Fruit fly (Drosophila melanogaster) whole organism, embryonic: ENCODE measurements around the gene Helz.
A peak's percentile ranks its signal among the peaks of the same experiment; 100 is the strongest.

Experiments used
- Antp ChIP-seq: fragments of 200-800 bp; sonication (Bioruptor generic); optimal IDR thresholded peaks from 3 replicates; lab custom pipeline; 2016; ENCODE audit warnings: missing biosample characterization, missing genetic modification characterization
- Bdp1 ChIP-seq: fragments of 200-800 bp; sonication (Bioruptor generic); optimal IDR thresholded peaks from 3 replicates; lab custom pipeline; 2016; ENCODE audit warnings: missing biosample characterization, missing genetic modification characterization
- CG10431 ChIP-seq: fragments of 200-800 bp; sonication (Bioruptor generic); optimal IDR thresholded peaks from 3 replicates; lab custom pipeline; 2018; ENCODE audit warnings: missing biosample characterization, mild to moderate bottlenecking, missing genetic modification characterization
- CG11398 ChIP-seq: fragments of 200-800 bp; sonication (Bioruptor generic); optimal IDR thresholded peaks from 2 replicates; lab custom pipeline; 2016; ENCODE audit warnings: missing biosample characterization, missing genetic modification characterization
- CG11456 ChIP-seq: fragments of 200-800 bp; sonication (Bioruptor generic); IDR thresholded peaks from 3 replicates; pipeline ENCODE4 v1.3.6; 2022; ENCODE audit warnings: missing biosample characterization, missing genetic modification characterization
- CG12071 ChIP-seq: fragments of 200-800 bp; sonication (Bioruptor generic); optimal IDR thresholded peaks from 3 replicates; lab custom pipeline; 2018; ENCODE audit warnings: missing biosample characterization, mild to moderate bottlenecking, missing genetic modification characterization
- CG12155 ChIP-seq: fragments of 200-800 bp; sonication (Bioruptor generic); optimal IDR thresholded peaks from 3 replicates; lab custom pipeline; 2016; ENCODE audit warnings: missing biosample characterization, missing genetic modification characterization
- CG12769 ChIP-seq: fragments of 200-800 bp; sonication (Bioruptor generic); optimal IDR thresholded peaks from 2 replicates; lab custom pipeline; 2019; ENCODE audit warnings: missing biosample characterization, mild to moderate bottlenecking, missing genetic modification characterization, moderate library complexity
- CG14667 ChIP-seq: fragments of 200-800 bp; sonication (Bioruptor generic); IDR thresholded peaks from 2 replicates; pipeline ENCODE4 v1.3.6; 2022; ENCODE audit warnings: missing biosample characterization, missing genetic modification characterization
- CG15073 ChIP-seq: fragments of 200-800 bp; sonication (Bioruptor generic); optimal IDR thresholded peaks from 2 replicates; lab custom pipeline; 2016; ENCODE audit warnings: missing biosample characterization, missing genetic modification characterization
- CG15269 ChIP-seq: fragments of 200-800 bp; sonication (Bioruptor generic); optimal IDR thresholded peaks from 2 replicates; lab custom pipeline; 2018; ENCODE audit warnings: missing biosample characterization, mild to moderate bottlenecking, missing genetic modification characterization, moderate library complexity
- CG1647 ChIP-seq: fragments of 200-800 bp; sonication (Bioruptor generic); optimal IDR thresholded peaks from 3 replicates; lab custom pipeline; 2016; ENCODE audit warnings: missing biosample characterization, missing genetic modification characterization
- CG18476 ChIP-seq: fragments of 200-800 bp; sonication (Bioruptor generic); optimal IDR thresholded peaks from 2 replicates; lab custom pipeline; 2016; ENCODE audit warnings: missing biosample characterization, mild to moderate bottlenecking, missing genetic modification characterization
- CG18599 ChIP-seq: fragments of 200-800 bp; sonication (Bioruptor generic); optimal IDR thresholded peaks from 3 replicates; lab custom pipeline; 2017; ENCODE audit warnings: missing biosample characterization, missing genetic modification characterization, mild to moderate bottlenecking, moderate library complexity, missing genetic modification reagents
- CG18619 ChIP-seq: fragments of 200-800 bp; sonication (Bioruptor generic); optimal IDR thresholded peaks from 3 replicates; lab custom pipeline; 2017; ENCODE audit warnings: missing biosample characterization, mild to moderate bottlenecking, missing genetic modification characterization
- CG2678 ChIP-seq: fragments of 200-800 bp; sonication (Bioruptor generic); optimal IDR thresholded peaks from 3 replicates; lab custom pipeline; 2019; ENCODE audit warnings: missing biosample characterization, mild to moderate bottlenecking, missing genetic modification characterization, moderate library complexity
- CG30020 ChIP-seq: fragments of 200-800 bp; optimal IDR thresholded peaks from 2 replicates; lab custom pipeline; 2019; ENCODE audit warnings: missing biosample characterization, mild to moderate bottlenecking, missing genetic modification characterization, moderate library complexity
- CG33213 ChIP-seq: fragments of 200-800 bp; sonication (Bioruptor generic); optimal IDR thresholded peaks from 3 replicates; lab custom pipeline; 2016; ENCODE audit warnings: missing biosample characterization, missing genetic modification characterization
- CG6689 ChIP-seq: fragments of 200-800 bp; sonication (Bioruptor generic); IDR thresholded peaks from 2 replicates; pipeline ENCODE4 v1.3.6; 2022; ENCODE audit warnings: missing biosample characterization, missing genetic modification characterization
- CG6765 ChIP-seq: fragments of 200-800 bp; sonication (Bioruptor generic); optimal IDR thresholded peaks from 3 replicates; lab custom pipeline; 2017; ENCODE audit warnings: missing biosample characterization, mild to moderate bottlenecking, missing genetic modification characterization
- CTCF ChIP-seq: fragments of 200-800 bp; sonication (Bioruptor generic); optimal IDR thresholded peaks from 2 replicates; lab custom pipeline; 2017; ENCODE audit warnings: missing biosample characterization, mild to moderate bottlenecking, missing genetic modification characterization, moderate library complexity
- CkIIα-i1 ChIP-seq: fragments of 200-800 bp; sonication (Bioruptor generic); IDR thresholded peaks from 2 replicates; pipeline ENCODE4 v1.3.6; 2022; ENCODE audit warnings: missing biosample characterization, missing genetic modification characterization
- CrebB ChIP-seq: fragments of 200-800 bp; sonication (Bioruptor generic); optimal IDR thresholded peaks from 3 replicates; lab custom pipeline; 2018; ENCODE audit warnings: missing biosample characterization, mild to moderate bottlenecking, missing genetic modification characterization
- Dek ChIP-seq: fragments of 200-800 bp; sonication (Bioruptor generic); optimal IDR thresholded peaks from 3 replicates; lab custom pipeline; 2019; ENCODE audit warnings: missing biosample characterization, mild to moderate bottlenecking, missing genetic modification characterization, moderate library complexity
- Fer1 ChIP-seq: fragments of 200-800 bp; sonication (Bioruptor generic); optimal IDR thresholded peaks from 2 replicates; lab custom pipeline; 2017; ENCODE audit warnings: missing biosample characterization, mild to moderate bottlenecking, missing genetic modification characterization
- HmgD ChIP-seq: fragments of 200-800 bp; sonication (Bioruptor generic); optimal IDR thresholded peaks from 3 replicates; lab custom pipeline; 2016; ENCODE audit warnings: missing biosample characterization, missing genetic modification characterization
- Hr39 ChIP-seq: fragments of >200 bp; optimal IDR thresholded peaks from 2 replicates; lab custom pipeline; 2017
- Hr78 ChIP-seq, 2 experiments: fragments of 200-800 bp in 1 of 2; fragments of >200 bp in 1 of 2; sonication (Bioruptor generic) in 1 of 2; optimal IDR thresholded peaks; 2 replicates each; lab custom pipeline; 2017 to 2019; ENCODE audit warnings: missing biosample characterization in 2 of 2, missing genetic modification characterization in 2 of 2, mild to moderate bottlenecking in 1 of 2, moderate library complexity in 1 of 2
- Lpt ChIP-seq: fragments of >200 bp; optimal IDR thresholded peaks from 2 replicates; lab custom pipeline; 2018; ENCODE audit warnings: missing biosample characterization, missing genetic modification characterization
- Med ChIP-seq: fragments of 200-800 bp; sonication (Bioruptor generic); peaks from one replicate; lab custom pipeline; 2016; ENCODE audit warnings: missing biosample characterization, missing genetic modification characterization, mild to moderate bottlenecking, inconsistent platforms, moderate library complexity
- Oaz ChIP-seq: fragments of 200-800 bp; sonication (Bioruptor generic); IDR thresholded peaks from 2 replicates; pipeline ENCODE4 v1.3.6; 2022; ENCODE audit warnings: missing biosample characterization, missing genetic modification characterization
- Sin3A ChIP-seq: fragments of >200 bp; optimal IDR thresholded peaks from 2 replicates; lab custom pipeline; 2018
- ap ChIP-seq: fragments of 200-800 bp; sonication (Bioruptor generic); IDR thresholded peaks from 2 replicates; pipeline ENCODE4 v1.3.6; 2022; ENCODE audit warnings: missing biosample characterization, missing genetic modification characterization
- ash1 ChIP-seq: fragments of 200-800 bp; sonication (Bioruptor generic); optimal IDR thresholded peaks from 2 replicates; lab custom pipeline; 2018; ENCODE audit warnings: missing biosample characterization, mild to moderate bottlenecking, missing genetic modification characterization
- cas ChIP-seq: fragments of 200-800 bp; sonication (Bioruptor generic); IDR thresholded peaks from 2 replicates; pipeline ENCODE4 v1.3.6; 2022; ENCODE audit warnings: missing biosample characterization, missing genetic modification characterization
- cg ChIP-seq: fragments of 200-800 bp; sonication (Bioruptor generic); optimal IDR thresholded peaks from 3 replicates; lab custom pipeline; 2019; ENCODE audit warnings: missing biosample characterization, mild to moderate bottlenecking, missing genetic modification characterization, moderate library complexity
- dan ChIP-seq: fragments of 200-800 bp; sonication (Bioruptor generic); IDR thresholded peaks from 2 replicates; pipeline ENCODE4 v1.3.6; 2022; ENCODE audit warnings: missing biosample characterization, missing genetic modification characterization
- danr ChIP-seq: fragments of 200-800 bp; sonication (Bioruptor generic); IDR thresholded peaks from 2 replicates; pipeline ENCODE4 v1.3.6; 2022; ENCODE audit warnings: missing biosample characterization, missing genetic modification characterization
- dm ChIP-seq: fragments of 200-800 bp; sonication (Bioruptor generic); optimal IDR thresholded peaks from 3 replicates; lab custom pipeline; 2016; ENCODE audit warnings: missing biosample characterization, missing genetic modification characterization
- fd102C ChIP-seq: fragments of 200-800 bp; sonication (Bioruptor generic); optimal IDR thresholded peaks from 2 replicates; lab custom pipeline; 2018; ENCODE audit warnings: missing biosample characterization, mild to moderate bottlenecking, missing genetic modification characterization, moderate library complexity
- fd96Cb ChIP-seq: fragments of 200-800 bp; sonication (Bioruptor generic); optimal IDR thresholded peaks from 2 replicates; lab custom pipeline; 2018; ENCODE audit warnings: missing biosample characterization, mild to moderate bottlenecking, missing genetic modification characterization, moderate library complexity
- h ChIP-seq: fragments of >200 bp; optimal IDR thresholded peaks from 2 replicates; lab custom pipeline; 2017
- hth ChIP-seq: fragments of >200 bp; optimal IDR thresholded peaks from 2 replicates; lab custom pipeline; 2017; ENCODE audit warnings: inconsistent platforms
- insv ChIP-seq, 2 experiments: fragments of 200-800 bp; sonication (Bioruptor generic); optimal IDR thresholded peaks; 3 replicates each; lab custom pipeline; 2016 to 2018; ENCODE audit warnings: missing biosample characterization in 2 of 2, missing genetic modification characterization in 2 of 2
- lola ChIP-seq, 3 experiments: fragments of >200 bp in 2 of 3; fragments of 200-800 bp in 1 of 3; sonication (Bioruptor generic) in 1 of 3; optimal IDR thresholded peaks; 2 replicates each; lab custom pipeline; 2017 to 2019; ENCODE audit warnings: missing biosample characterization in 3 of 3, missing genetic modification characterization in 3 of 3, mild to moderate bottlenecking in 1 of 3, moderate library complexity in 1 of 3
- nmo ChIP-seq: fragments of 200-800 bp; sonication (Bioruptor generic); optimal IDR thresholded peaks from 2 replicates; lab custom pipeline; 2018; ENCODE audit warnings: missing biosample characterization, mild to moderate bottlenecking, missing genetic modification characterization, moderate library complexity
- sens ChIP-seq: fragments of 200-800 bp; sonication (Bioruptor generic); peaks from one replicate; lab custom pipeline; 2016; ENCODE audit warnings: missing biosample characterization, missing genetic modification characterization
- slp2 ChIP-seq: fragments of 200-800 bp; sonication (Bioruptor generic); optimal IDR thresholded peaks from 2 replicates; lab custom pipeline; 2016; ENCODE audit warnings: missing biosample characterization, missing genetic modification characterization
- tin ChIP-seq: fragments of 200-800 bp; sonication (Bioruptor generic); optimal IDR thresholded peaks from 3 replicates; lab custom pipeline; 2016; ENCODE audit warnings: missing biosample characterization, missing genetic modification characterization
- tio ChIP-seq: fragments of 200-800 bp; sonication (Bioruptor generic); optimal IDR thresholded peaks from 2 replicates; lab custom pipeline; 2017; ENCODE audit warnings: missing biosample characterization, missing genetic modification characterization, inconsistent platforms
- unpg ChIP-seq: fragments of 200-800 bp; sonication (Bioruptor generic); optimal IDR thresholded peaks from 3 replicates; lab custom pipeline; 2018; ENCODE audit warnings: missing biosample characterization, mild to moderate bottlenecking, missing genetic modification characterization, moderate library complexity

The Helz gene

dm6 chr3L:14756724-14757463 lies 32.8 kb upstream of the Helz start (continued):
- TF ChIP-seq CG18619 = peak; percentile 87
- peak; percentile 91 for TF ChIP-seq CG12155 (GFP tag; lab: Kevin White, UChicago)
- peak; percentile 81 for TF ChIP-seq fd96Cb (tag; lab: Kevin White, UChicago)
- TF ChIP-seq CG2678 (tag; lab: Kevin White, UChicago) = peak; percentile 90
- TF ChIP-seq lola (GFP tag; optimal IDR thresholded peaks at IDR 0.05; lab: Kevin White, UChicago) = peak in 1 of 3 experiments; percentile 63
- peak; percentile 80 for TF ChIP-seq CG33213 (GFP tag; lab: Kevin White, UChicago)
- peak; percentile 97 for TF ChIP-seq CG12769
- peak; percentile 63 for TF ChIP-seq CG6765 (GFP tag; lab: Kevin White, UChicago)
- peak; percentile 27 for TF ChIP-seq CTCF (GFP tag; lab: Kevin White, UChicago)
- TF ChIP-seq hth (lab: Kevin White, UChicago) = no peak
- peak in 1 of 2 experiments; percentile 80 for TF ChIP-seq insv (GFP tag; optimal IDR thresholded peaks at IDR 0.05; lab: Kevin White, UChicago)
- 0 out of 2 replicates have a peak, but pooled peaks have one; percentile 57 for TF ChIP-seq danr (GFP tag; lab: Robert Waterston, UW)
- TF ChIP-seq fd102C = no peak
- TF ChIP-seq HmgD (GFP tag; lab: Kevin White, UChicago) = peak; percentile 81
- peak; percentile 85 for TF ChIP-seq CG18476 (GFP tag; lab: Kevin White, UChicago)
- TF ChIP-seq Hr39 (lab: Kevin White, UChicago) = no peak
- peak; percentile 45; the same call in 1 of the 2 replicates for TF ChIP-seq CkIIα-i1 (GFP tag; lab: Robert Waterston, UW)
- peak; percentile 89 for TF ChIP-seq tin
- TF ChIP-seq CG15269 (tag; lab: Kevin White, UChicago) = peak; percentile 88
- peak; percentile 86 for TF ChIP-seq Dek (tag; lab: Kevin White, UChicago)
- TF ChIP-seq Med (GFP tag; lab: Kevin White, UChicago) = peak; percentile 98
- TF ChIP-seq Sin3A (lab: Kevin White, UChicago) = peak; percentile 11
- TF ChIP-seq CG1647 (GFP tag; lab: Kevin White, UChicago) = peak; percentile 79
- no peak for TF ChIP-seq CG10431 (GFP tag; lab: Kevin White, UChicago)
- TF ChIP-seq Hr78 (GFP tag; optimal IDR thresholded peaks at IDR 0.05; lab: Kevin White, UChicago) = no peak
- peak; percentile 85 for TF ChIP-seq Oaz (GFP tag; lab: Robert Waterston, UW)
- TF ChIP-seq cas (GFP tag; lab: Robert Waterston, UW) = peak; percentile 80
- peak; percentile 64 for TF ChIP-seq CrebB (tag; lab: Kevin White, UChicago)
- TF ChIP-seq dan (GFP tag; lab: Robert Waterston, UW) = no peak
- TF ChIP-seq CG12071 = peak; percentile 84
- peak; percentile 88 for TF ChIP-seq CG11398 (GFP tag; lab: Kevin White, UChicago)
- peak; percentile 6 for TF ChIP-seq cg (GFP tag; lab: Kevin White, UChicago)
- no peak for TF ChIP-seq Lpt (GFP tag; lab: Kevin White, UChicago)
- TF ChIP-seq slp2 (GFP tag; lab: Kevin White, UChicago) = peak; percentile 89
- TF ChIP-seq sens (GFP tag; lab: Kevin White, UChicago) = peak; percentile 98
- peak; percentile 76 for TF ChIP-seq dm
- TF ChIP-seq h (lab: Kevin White, UChicago) = no peak
- peak; percentile 87 for TF ChIP-seq CG6689 (GFP tag; lab: Robert Waterston, UW)
- TF ChIP-seq unpg = peak; percentile 86
- no peak for TF ChIP-seq CG15073
- peak; percentile 81 for TF ChIP-seq ap (GFP tag; lab: Robert Waterston, UW)
- TF ChIP-seq Fer1 = peak; percentile 90
- peak; percentile 85 for TF ChIP-seq nmo (GFP tag; lab: Kevin White, UChicago)
- TF ChIP-seq Bdp1 = peak; percentile 80
- TF ChIP-seq Antp (GFP tag; lab: Kevin White, UChicago) = peak; percentile 97
- peak; percentile 96 for TF ChIP-seq CG18599
- peak; percentile 95 for TF ChIP-seq CG11456 (GFP tag; lab: Robert Waterston, UW)
- no peak for TF ChIP-seq ash1
- TF ChIP-seq tio = peak; percentile 76
- peak; percentile 78 for TF ChIP-seq CG14667 (GFP tag; lab: Robert Waterston, UW)
- TF ChIP-seq CG30020 (tag; lab: Kevin White, UChicago) = peak; percentile 26
